Fruit fly (Drosophila melanogaster) whole organism, prepupa: Measurements from ENCODE around the gene chas.

ENCODE experiments used
- Blimp-1 ChIP-seq: fragments of 200-800 bp; sonication (Bioruptor generic); optimal IDR thresholded peaks from 3 replicates; lab custom pipeline; 2017; ENCODE audit warnings: missing biosample characterization, missing genetic modification characterization, mild to moderate bottlenecking, moderate library complexity, missing genetic modification reagents
- CG10631 ChIP-seq: fragments of 200-800 bp; sonication (Bioruptor generic); optimal IDR thresholded peaks from 2 replicates; lab custom pipeline; 2016; ENCODE audit warnings: missing biosample characterization, missing genetic modification characterization
- CG10669 ChIP-seq: fragments of 200-800 bp; sonication (Bioruptor generic); optimal IDR thresholded peaks from 3 replicates; lab custom pipeline; 2018; ENCODE audit warnings: missing biosample characterization, mild to moderate bottlenecking, missing genetic modification characterization, moderate library complexity
- CG11902 ChIP-seq: fragments of 200-800 bp; sonication (Bioruptor generic); optimal IDR thresholded peaks from 3 replicates; lab custom pipeline; 2016; ENCODE audit warnings: missing biosample characterization, missing genetic modification characterization
- CG15336 ChIP-seq: fragments of 200-800 bp; sonication (Bioruptor generic); IDR thresholded peaks from 2 replicates; pipeline ENCODE4 v1.3.6; 2022; ENCODE audit warnings: missing biosample characterization, missing genetic modification characterization
- CG16779 ChIP-seq: fragments of 200-800 bp; sonication (Bioruptor generic); optimal IDR thresholded peaks from 3 replicates; lab custom pipeline; 2017; ENCODE audit warnings: missing biosample characterization, mild to moderate bottlenecking, missing genetic modification characterization
- CG3032 ChIP-seq: fragments of 200-800 bp; optimal IDR thresholded peaks from 2 replicates; lab custom pipeline; 2019; ENCODE audit warnings: missing biosample characterization, mild to moderate bottlenecking, missing genetic modification characterization, moderate library complexity
- CG31627 ChIP-seq: fragments of 200-800 bp; sonication (Bioruptor generic); optimal IDR thresholded peaks from 3 replicates; lab custom pipeline; 2016; ENCODE audit warnings: missing biosample characterization, missing genetic modification characterization
- CG34406 ChIP-seq: fragments of 200-800 bp; sonication (Bioruptor generic); optimal IDR thresholded peaks from 3 replicates; lab custom pipeline; 2016; ENCODE audit warnings: missing biosample characterization, missing genetic modification characterization
- CG3919 ChIP-seq: fragments of 200-800 bp; sonication (Bioruptor generic); optimal IDR thresholded peaks from 3 replicates; lab custom pipeline; 2016; ENCODE audit warnings: missing biosample characterization, missing genetic modification characterization
- CG4318 ChIP-seq: fragments of 200-800 bp; sonication (Bioruptor generic); optimal IDR thresholded peaks from 3 replicates; lab custom pipeline; 2017; ENCODE audit warnings: missing biosample characterization, mild to moderate bottlenecking, missing genetic modification characterization
- CG6163 ChIP-seq: fragments of 200-800 bp; sonication (Bioruptor generic); IDR thresholded peaks from 3 replicates; pipeline ENCODE4 v1.3.6; 2022; ENCODE audit warnings: missing biosample characterization, missing genetic modification characterization
- CG6276 ChIP-seq: fragments of 200-800 bp; sonication (Bioruptor generic); optimal IDR thresholded peaks from 2 replicates; lab custom pipeline; 2017; ENCODE audit warnings: missing biosample characterization, mild to moderate bottlenecking, missing genetic modification characterization
- CG6792 ChIP-seq: fragments of 200-800 bp; sonication (Bioruptor generic); optimal IDR thresholded peaks from 3 replicates; lab custom pipeline; 2016; ENCODE audit warnings: missing biosample characterization, missing genetic modification characterization
- CG6808 ChIP-seq: fragments of 200-800 bp; sonication (Bioruptor generic); optimal IDR thresholded peaks from 3 replicates; lab custom pipeline; 2017; ENCODE audit warnings: missing biosample characterization, missing genetic modification characterization, mild to moderate bottlenecking, moderate library complexity, missing genetic modification reagents
- CG8119 ChIP-seq: fragments of 200-800 bp; sonication (Bioruptor generic); IDR thresholded peaks from 3 replicates; pipeline ENCODE4 v1.3.6; 2022; ENCODE audit warnings: missing biosample characterization, missing genetic modification characterization
- CG8319 ChIP-seq: fragments of 200-800 bp; sonication (Bioruptor generic); optimal IDR thresholded peaks from 3 replicates; lab custom pipeline; 2016; ENCODE audit warnings: missing biosample characterization, missing genetic modification characterization
- CG8632 ChIP-seq: fragments of 200-800 bp; sonication (Bioruptor generic); optimal IDR thresholded peaks from 3 replicates; lab custom pipeline; 2016; ENCODE audit warnings: missing biosample characterization, missing genetic modification characterization
- Eip75B ChIP-seq: fragments of 200-800 bp; sonication (Bioruptor generic); optimal IDR thresholded peaks from 3 replicates; lab custom pipeline; 2016; ENCODE audit warnings: missing biosample characterization, missing genetic modification characterization
- Eip78C ChIP-seq: fragments of 200-800 bp; sonication (Bioruptor generic); peaks from one replicate; lab custom pipeline; 2016; ENCODE audit warnings: missing biosample characterization, missing genetic modification characterization
- Ets21C ChIP-seq: fragments of 200-800 bp; sonication (Bioruptor generic); optimal IDR thresholded peaks from 3 replicates; lab custom pipeline; 2016; ENCODE audit warnings: missing biosample characterization, missing genetic modification characterization
- Gug ChIP-seq: fragments of 200-800 bp; sonication (Bioruptor generic); IDR thresholded peaks from 2 replicates; pipeline ENCODE4 v1.3.6; 2022; ENCODE audit warnings: missing biosample characterization, missing genetic modification characterization
- Hr38 ChIP-seq: sonication (Bioruptor generic); optimal IDR thresholded peaks from 2 replicates; lab custom pipeline; 2016; ENCODE audit warnings: missing biosample characterization, missing genetic modification characterization
- Hr39 ChIP-seq: fragments of 200-800 bp; sonication (Bioruptor generic); optimal IDR thresholded peaks from 2 replicates; lab custom pipeline; 2016; ENCODE audit warnings: missing biosample characterization, missing genetic modification characterization
- Hr4 ChIP-seq: fragments of 200-800 bp; sonication (Bioruptor generic); optimal IDR thresholded peaks from 3 replicates; lab custom pipeline; 2016; ENCODE audit warnings: missing biosample characterization, missing genetic modification characterization
- OdsH ChIP-seq: fragments of 200-800 bp; sonication (Bioruptor generic); optimal IDR thresholded peaks from 3 replicates; lab custom pipeline; 2016; ENCODE audit warnings: missing biosample characterization, missing genetic modification characterization
- Smox ChIP-seq: fragments of 200-800 bp; sonication (Bioruptor generic); optimal IDR thresholded peaks from 3 replicates; lab custom pipeline; 2016; ENCODE audit warnings: missing biosample characterization, missing genetic modification characterization
- Sox102F ChIP-seq: fragments of 200-800 bp; sonication (Bioruptor generic); optimal IDR thresholded peaks from 2 replicates; lab custom pipeline; 2016; ENCODE audit warnings: missing biosample characterization, mild to moderate bottlenecking, missing genetic modification characterization
- Sox14 ChIP-seq: fragments of 200-800 bp; sonication (Bioruptor generic); optimal IDR thresholded peaks from 3 replicates; lab custom pipeline; 2016; ENCODE audit warnings: missing biosample characterization, missing genetic modification characterization
- Sox15 ChIP-seq: fragments of 200-800 bp; sonication (Bioruptor generic); optimal IDR thresholded peaks from 3 replicates; lab custom pipeline; 2016; ENCODE audit warnings: missing biosample characterization, missing genetic modification characterization
- achi ChIP-seq: fragments of 200-800 bp; sonication (Bioruptor generic); optimal IDR thresholded peaks from 3 replicates; lab custom pipeline; 2016; ENCODE audit warnings: missing biosample characterization, missing genetic modification characterization
- acj6 ChIP-seq: fragments of 200-800 bp; sonication (Bioruptor generic); optimal IDR thresholded peaks from 3 replicates; lab custom pipeline; 2016; ENCODE audit warnings: missing biosample characterization, missing genetic modification characterization
- cyc ChIP-seq: fragments of 200-800 bp; sonication (Bioruptor generic); optimal IDR thresholded peaks from 3 replicates; lab custom pipeline; 2016; ENCODE audit warnings: missing biosample characterization, missing genetic modification characterization
- dsx ChIP-seq: fragments of 200-800 bp; optimal IDR thresholded peaks from 3 replicates; lab custom pipeline; 2019; ENCODE audit warnings: missing biosample characterization, mild to moderate bottlenecking, missing genetic modification characterization, moderate library complexity; ENCODE audit not compliant: poor library complexity, severe bottlenecking
- eg ChIP-seq: fragments of 200-800 bp; sonication (Bioruptor generic); IDR thresholded peaks from 3 replicates; pipeline ENCODE4 v1.3.6; 2022; ENCODE audit warnings: missing biosample characterization, missing genetic modification characterization
- esn ChIP-seq: fragments of 200-800 bp; sonication (Bioruptor generic); optimal IDR thresholded peaks from 2 replicates; lab custom pipeline; 2016; ENCODE audit warnings: missing biosample characterization, mild to moderate bottlenecking, missing genetic modification characterization, moderate library complexity
- fd59A ChIP-seq: fragments of 200-800 bp; sonication (Bioruptor generic); optimal IDR thresholded peaks from 2 replicates; lab custom pipeline; 2017; ENCODE audit warnings: missing biosample characterization, mild to moderate bottlenecking, missing genetic modification characterization, missing genetic modification reagents
- fd85E ChIP-seq: fragments of 200-800 bp; sonication (Bioruptor generic); optimal IDR thresholded peaks from 3 replicates; lab custom pipeline; 2016; ENCODE audit warnings: missing biosample characterization, missing genetic modification characterization
- fkh ChIP-seq: fragments of 200-800 bp; sonication (Bioruptor generic); optimal IDR thresholded peaks from 3 replicates; lab custom pipeline; 2017; ENCODE audit warnings: missing biosample characterization, mild to moderate bottlenecking, missing genetic modification characterization, moderate library complexity
- net ChIP-seq: fragments of 200-800 bp; sonication (Bioruptor generic); optimal IDR thresholded peaks from 3 replicates; lab custom pipeline; 2016; ENCODE audit warnings: missing biosample characterization, missing genetic modification characterization
- spab ChIP-seq: fragments of 200-800 bp; sonication (Bioruptor generic); optimal IDR thresholded peaks from 2 replicates; lab custom pipeline; 2017; ENCODE audit warnings: missing biosample characterization, mild to moderate bottlenecking, missing genetic modification characterization, missing genetic modification reagents
- ss ChIP-seq, 2 experiments: fragments of 200-800 bp; sonication (Bioruptor generic); optimal IDR thresholded peaks; 2 replicates in 1 of 2; 3 replicates in 1 of 2; lab custom pipeline; 2017 to 2018; ENCODE audit warnings: mild to moderate bottlenecking in 2 of 2, missing biosample characterization in 2 of 2, missing genetic modification characterization in 2 of 2, moderate library complexity in 1 of 2
- svp ChIP-seq: fragments of 200-800 bp; sonication (Bioruptor generic); peaks from one replicate; lab custom pipeline; 2016; ENCODE audit warnings: missing biosample characterization, missing genetic modification characterization
- topi ChIP-seq: fragments of 200-800 bp; sonication (Bioruptor generic); optimal IDR thresholded peaks from 3 replicates; lab custom pipeline; 2016; ENCODE audit warnings: missing biosample characterization, missing genetic modification characterization
- vri ChIP-seq: fragments of 200-800 bp; sonication (Bioruptor generic); optimal IDR thresholded peaks from 3 replicates; lab custom pipeline; 2016; ENCODE audit warnings: missing biosample characterization, mild to moderate bottlenecking, missing genetic modification characterization

The chas gene

dm6 chrX:17682745-17683505 is 15.6 kb downstream of the chas start (continued):
- TF ChIP-seq CG6808 (GFP tag; lab: Kevin White, UChicago), result peak; percentile 94
- TF ChIP-seq fkh (GFP tag; lab: Kevin White, UChicago), result no peak
- peak; percentile 95 for TF ChIP-seq CG10631 (GFP tag; lab: Kevin White, UChicago)
- peak; percentile 97 for TF ChIP-seq CG6163 (GFP tag; lab: Robert Waterston, UW)
- TF ChIP-seq net (GFP tag; lab: Kevin White, UChicago), result peak; percentile 96
- peak; percentile 90 for TF ChIP-seq Hr39 (GFP tag; lab: Kevin White, UChicago)
- peak; percentile 76 for TF ChIP-seq fd85E
- peak; percentile 94 for TF ChIP-seq CG34406 (GFP tag; lab: Kevin White, UChicago)
- TF ChIP-seq Eip78C, result peak; percentile 99
- peak; percentile 96 for TF ChIP-seq CG6792 (GFP tag; lab: Kevin White, UChicago)
- peak; percentile 85 for TF ChIP-seq CG3032 (tag; lab: Kevin White, UChicago)
- TF ChIP-seq spab (GFP tag; lab: Kevin White, UChicago), result peak; percentile 89
- peak; percentile 88 for TF ChIP-seq Sox15
- peak; percentile 92 for TF ChIP-seq Sox14 (GFP tag; lab: Kevin White, UChicago)
- peak; percentile 95 for TF ChIP-seq Eip75B (GFP tag; lab: Kevin White, UChicago)
- TF ChIP-seq ss (GFP tag; optimal IDR thresholded peaks at IDR 0.05; lab: Kevin White, UChicago), result peak; percentile 97 to 98
- TF ChIP-seq Smox, result peak; percentile 95
- peak; percentile 96 for TF ChIP-seq CG3919
- TF ChIP-seq CG15336, result peak; percentile 95
- peak; percentile 96 for TF ChIP-seq eg
- peak; percentile 93 for TF ChIP-seq CG6276
- peak; percentile 94 for TF ChIP-seq OdsH (GFP tag; lab: Kevin White, UChicago)
- peak; percentile 79 for TF ChIP-seq CG11902 (GFP tag; lab: Kevin White, UChicago)
- TF ChIP-seq dsx (GFP tag; lab: Kevin White, UChicago), result peak; percentile 99
- peak; percentile 93 for TF ChIP-seq Hr4
- peak; percentile 91 for TF ChIP-seq CG31627 (GFP tag; lab: Kevin White, UChicago)
- peak; percentile 92 for TF ChIP-seq achi (GFP tag; lab: Kevin White, UChicago)

dm6 chrX:17679642-17680571 is 18.6 kb downstream of the chas start:
- no peak for TF ChIP-seq Hr38
- TF ChIP-seq CG15336, result 0 out of 2 replicates have a peak, but pooled peaks have one; percentile 37
- peak; percentile 29 for TF ChIP-seq fd59A (GFP tag; lab: Kevin White, UChicago)
- peak; percentile 55 for TF ChIP-seq CG34406 (GFP tag; lab: Kevin White, UChicago)
- no peak for TF ChIP-seq Ets21C (GFP tag; lab: Kevin White, UChicago)
- TF ChIP-seq Eip78C, result peak; percentile 86
- peak; percentile 12 for TF ChIP-seq CG16779 (tag; lab: Kevin White, UChicago)
- peak; percentile 50 for TF ChIP-seq spab (GFP tag; lab: Kevin White, UChicago)
- TF ChIP-seq Sox14 (GFP tag; lab: Kevin White, UChicago), result no peak
- TF ChIP-seq dsx (GFP tag; lab: Kevin White, UChicago), result peak; percentile 9
- peak; percentile 50 for TF ChIP-seq CG8632 (GFP tag; lab: Kevin White, UChicago)
- TF ChIP-seq Blimp-1, result peak; percentile 39
- TF ChIP-seq Eip75B (GFP tag; lab: Kevin White, UChicago), result no peak
- no peak for TF ChIP-seq Sox102F (GFP tag; lab: Kevin White, UChicago)
- peak; percentile 43 to 63 for TF ChIP-seq ss (GFP tag; optimal IDR thresholded peaks at IDR 0.05; lab: Kevin White, UChicago)
- TF ChIP-seq CG6808 (GFP tag; lab: Kevin White, UChicago), result peak; percentile 59
- no peak for TF ChIP-seq cyc (GFP tag; lab: Kevin White, UChicago)
- TF ChIP-seq Hr39 (GFP tag; lab: Kevin White, UChicago), result peak; percentile 17
- TF ChIP-seq achi (GFP tag; lab: Kevin White, UChicago), result peak; percentile 56
- TF ChIP-seq Gug, result no peak
- TF ChIP-seq CG4318 (GFP tag; lab: Kevin White, UChicago), result peak; percentile 39
- TF ChIP-seq vri (GFP tag; lab: Kevin White, UChicago), result no peak
- TF ChIP-seq fd85E, result no peak
- TF ChIP-seq topi, result peak; percentile 18
- peak; percentile 34; the same call in 2 of the 3 replicates for TF ChIP-seq eg
- TF ChIP-seq esn (GFP tag; lab: Kevin White, UChicago), result peak; percentile 64
- TF ChIP-seq CG8119 (GFP tag; lab: Robert Waterston, UW), result peak; percentile 25; the same call in 1 of the 3 replicates
- TF ChIP-seq acj6 (GFP tag; lab: Kevin White, UChicago), result peak; percentile 51
- TF ChIP-seq svp (GFP tag; lab: Kevin White, UChicago), result peak; percentile 50
- peak; percentile 9 for TF ChIP-seq CG8319 (GFP tag; lab: Kevin White, UChicago)
- TF ChIP-seq CG10669 (GFP tag; lab: Kevin White, UChicago), result peak; percentile 37
